Fruit fly (Drosophila melanogaster): ENCODE data around the gene CG43675.

DNA sequence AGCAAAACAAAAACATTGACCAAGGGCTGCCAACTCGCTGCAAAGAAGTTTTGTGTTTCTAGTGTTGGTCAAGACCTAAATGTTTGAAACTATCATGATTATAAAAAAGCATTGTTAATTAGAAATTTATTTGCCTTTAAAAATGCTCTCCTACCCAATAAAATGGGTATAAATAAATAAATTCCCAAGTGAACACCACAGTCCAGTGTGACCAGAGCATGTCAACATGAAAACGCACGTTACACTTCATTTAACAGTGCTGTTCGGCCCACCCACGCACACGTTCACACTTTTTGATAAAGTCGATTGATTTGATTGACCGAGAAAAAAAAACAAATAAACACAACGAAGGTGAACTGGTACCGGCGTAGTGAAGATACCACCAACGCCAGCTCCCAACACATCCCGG is 48.8 kb downstream of the CG43675 start, which contains the start of the genes CG9356, BBIP1 and CG8135:
- TF ChIP-seq psq (optimal IDR thresholded peaks at IDR 0.05) (no peak), CG8478 (optimal IDR thresholded peaks at IDR 0.05) (no peak), Dll (optimal IDR thresholded peaks at IDR 0.05) (no peak), EcR (GFP tag; optimal IDR thresholded peaks at IDR 0.05) (no peak), usp (GFP tag; optimal IDR thresholded peaks at IDR 0.05) (no peak)

All from whole organism.